Fruit fly (Drosophila melanogaster) whole organism, embryonic: ENCODE data around the gene unk.

Experiments used
- B-H2 ChIP-seq: fragments of 200-800 bp; sonication (Bioruptor generic); optimal IDR thresholded peaks from 2 replicates; lab custom pipeline; 2018; ENCODE audit warnings: missing biosample characterization, mild to moderate bottlenecking, missing genetic modification characterization
- CG10209 ChIP-seq: fragments of 200-800 bp; sonication (Bioruptor generic); optimal IDR thresholded peaks from 3 replicates; lab custom pipeline; 2017; ENCODE audit warnings: missing biosample characterization, mild to moderate bottlenecking, missing genetic modification characterization, missing genetic modification reagents
- CG1024 ChIP-seq: fragments of 200-800 bp; sonication (Bioruptor generic); IDR thresholded peaks from 2 replicates; pipeline ENCODE4 v1.3.6; 2022; ENCODE audit warnings: missing biosample characterization, missing genetic modification characterization
- CG10321 ChIP-seq: fragments of 200-800 bp; sonication (Bioruptor generic); IDR thresholded peaks from 2 replicates; pipeline ENCODE4 v1.3.6; 2022; ENCODE audit warnings: missing biosample characterization, missing genetic modification characterization
- CG10979 ChIP-seq: fragments of 200-800 bp; sonication (Bioruptor generic); optimal IDR thresholded peaks from 2 replicates; lab custom pipeline; 2018; ENCODE audit warnings: missing biosample characterization, mild to moderate bottlenecking, missing genetic modification characterization, moderate library complexity
- CG11560 ChIP-seq: fragments of 200-800 bp; sonication (Bioruptor generic); IDR thresholded peaks from 3 replicates; pipeline ENCODE4 v1.3.6; 2022; ENCODE audit warnings: missing biosample characterization, missing genetic modification characterization
- CG12071 ChIP-seq: fragments of 200-800 bp; sonication (Bioruptor generic); optimal IDR thresholded peaks from 3 replicates; lab custom pipeline; 2018; ENCODE audit warnings: missing biosample characterization, mild to moderate bottlenecking, missing genetic modification characterization
- CG12219 ChIP-seq: fragments of 200-800 bp; sonication (Bioruptor generic); optimal IDR thresholded peaks from 3 replicates; lab custom pipeline; 2018; ENCODE audit warnings: missing biosample characterization, mild to moderate bottlenecking, missing genetic modification characterization
- CG1233 ChIP-seq: fragments of 200-800 bp; sonication (Bioruptor generic); optimal IDR thresholded peaks from 4 replicates; lab custom pipeline; 2018; ENCODE audit warnings: missing biosample characterization, mild to moderate bottlenecking, missing genetic modification characterization
- CG14710 ChIP-seq: fragments of 200-800 bp; sonication (Bioruptor generic); optimal IDR thresholded peaks from 3 replicates; lab custom pipeline; 2019; ENCODE audit warnings: missing biosample characterization, mild to moderate bottlenecking, missing genetic modification characterization, moderate library complexity
- CG1529 ChIP-seq: fragments of 200-800 bp; sonication (Bioruptor generic); optimal IDR thresholded peaks from 3 replicates; lab custom pipeline; 2018; ENCODE audit warnings: missing biosample characterization, missing genetic modification characterization
- CG15479 ChIP-seq: fragments of 200-800 bp; sonication (Bioruptor generic); optimal IDR thresholded peaks from 3 replicates; lab custom pipeline; 2019; ENCODE audit warnings: missing biosample characterization, mild to moderate bottlenecking, missing genetic modification characterization, moderate library complexity
- CG1647 ChIP-seq: fragments of 200-800 bp; sonication (Bioruptor generic); optimal IDR thresholded peaks from 3 replicates; lab custom pipeline; 2016; ENCODE audit warnings: missing biosample characterization, missing genetic modification characterization
- CG17328 ChIP-seq: fragments of 200-800 bp; sonication (Bioruptor generic); IDR thresholded peaks from 2 replicates; pipeline ENCODE4 v1.3.6; 2022; ENCODE audit warnings: missing biosample characterization, missing genetic modification characterization
- CG17359 ChIP-seq: fragments of 200-800 bp; sonication (Bioruptor generic); optimal IDR thresholded peaks from 3 replicates; lab custom pipeline; 2018; ENCODE audit warnings: missing biosample characterization, mild to moderate bottlenecking, missing genetic modification characterization, moderate library complexity
- CG2116 ChIP-seq: fragments of 200-800 bp; sonication (Bioruptor generic); optimal IDR thresholded peaks from 3 replicates; lab custom pipeline; 2018; ENCODE audit warnings: missing biosample characterization, mild to moderate bottlenecking, missing genetic modification characterization
- CG2712 ChIP-seq: fragments of 200-800 bp; optimal IDR thresholded peaks from 3 replicates; lab custom pipeline; 2019; ENCODE audit warnings: missing biosample characterization, mild to moderate bottlenecking, missing genetic modification characterization, moderate library complexity
- CG3847 ChIP-seq: fragments of 200-800 bp; sonication (Bioruptor generic); IDR thresholded peaks from 2 replicates; pipeline ENCODE4 v1.3.6; 2022; ENCODE audit warnings: missing biosample characterization, missing genetic modification characterization
- CG4820 ChIP-seq: fragments of 200-800 bp; sonication (Bioruptor generic); optimal IDR thresholded peaks from 3 replicates; lab custom pipeline; 2016; ENCODE audit warnings: missing biosample characterization, missing genetic modification characterization
- CG5953 ChIP-seq: fragments of 200-800 bp; sonication (Bioruptor generic); IDR thresholded peaks from 2 replicates; pipeline ENCODE4 v1.3.6; 2022; ENCODE audit warnings: missing biosample characterization, missing genetic modification characterization
- CG6175 ChIP-seq: fragments of 200-800 bp; sonication (Bioruptor generic); IDR thresholded peaks from 3 replicates; pipeline ENCODE4 v1.3.6; 2022; ENCODE audit warnings: missing biosample characterization, missing genetic modification characterization
- CG6854 ChIP-seq: fragments of 200-800 bp; sonication (Bioruptor generic); optimal IDR thresholded peaks from 3 replicates; lab custom pipeline; 2017; ENCODE audit warnings: missing biosample characterization, mild to moderate bottlenecking, missing genetic modification characterization
- CG8388 ChIP-seq: fragments of 200-800 bp; sonication (Bioruptor generic); optimal IDR thresholded peaks from 2 replicates; lab custom pipeline; 2019; ENCODE audit warnings: missing biosample characterization, mild to moderate bottlenecking, missing genetic modification characterization, moderate library complexity
- CG8924 ChIP-seq: fragments of 200-800 bp; optimal IDR thresholded peaks from 3 replicates; lab custom pipeline; 2019; ENCODE audit warnings: missing biosample characterization, mild to moderate bottlenecking, missing genetic modification characterization, moderate library complexity
- CG9797 ChIP-seq: fragments of 200-800 bp; sonication (Bioruptor generic); optimal IDR thresholded peaks from 3 replicates; lab custom pipeline; 2018; ENCODE audit warnings: missing biosample characterization, mild to moderate bottlenecking, missing genetic modification characterization
- CG9817 ChIP-seq: fragments of 200-800 bp; sonication (Bioruptor generic); optimal IDR thresholded peaks from 2 replicates; lab custom pipeline; 2018; ENCODE audit warnings: missing biosample characterization, mild to moderate bottlenecking, missing genetic modification characterization, moderate library complexity
- Dp ChIP-seq: fragments of 200-800 bp; sonication (Bioruptor generic); optimal IDR thresholded peaks from 2 replicates; lab custom pipeline; 2018; ENCODE audit warnings: missing biosample characterization, mild to moderate bottlenecking, missing genetic modification characterization, moderate library complexity
- E2f2 ChIP-seq: fragments of 200-800 bp; sonication (Bioruptor generic); IDR thresholded peaks from 2 replicates; pipeline ENCODE4 v1.3.6; 2022; ENCODE audit warnings: missing biosample characterization, missing genetic modification characterization
- HLH4C ChIP-seq: fragments of 200-800 bp; sonication (Bioruptor generic); IDR thresholded peaks from 3 replicates; pipeline ENCODE4 v1.3.6; 2022; ENCODE audit warnings: missing biosample characterization, missing genetic modification characterization; ENCODE audit not compliant: partially characterized antibody
- HmgZ ChIP-seq: fragments of 200-800 bp; sonication (Bioruptor generic); optimal IDR thresholded peaks from 2 replicates; lab custom pipeline; 2018; ENCODE audit warnings: missing biosample characterization, mild to moderate bottlenecking, missing genetic modification characterization
- MESR4 ChIP-seq: fragments of 200-800 bp; sonication (Bioruptor generic); optimal IDR thresholded peaks from 2 replicates; lab custom pipeline; 2018; ENCODE audit warnings: missing biosample characterization, mild to moderate bottlenecking, missing genetic modification characterization, moderate library complexity
- Med ChIP-seq: fragments of 200-800 bp; sonication (Bioruptor generic); peaks from one replicate; lab custom pipeline; 2016; ENCODE audit warnings: missing biosample characterization, missing genetic modification characterization, mild to moderate bottlenecking, inconsistent platforms, moderate library complexity
- Nf-YA ChIP-seq: fragments of 200-800 bp; sonication (Bioruptor generic); IDR thresholded peaks from 2 replicates; pipeline ENCODE4 v1.3.6; 2022; ENCODE audit warnings: missing biosample characterization, missing genetic modification characterization
- NfI ChIP-seq: fragments of 200-800 bp; sonication (Bioruptor generic); optimal IDR thresholded peaks from 3 replicates; lab custom pipeline; 2018; ENCODE audit warnings: missing biosample characterization, mild to moderate bottlenecking, missing genetic modification characterization, moderate library complexity
- Poxn ChIP-seq: fragments of 200-800 bp; sonication (Bioruptor generic); IDR thresholded peaks from 2 replicates; pipeline ENCODE4 v1.3.6; 2022; ENCODE audit warnings: missing biosample characterization, missing genetic modification characterization
- Usf ChIP-seq: fragments of 200-800 bp; sonication (Bioruptor generic); optimal IDR thresholded peaks from 2 replicates; lab custom pipeline; 2017; ENCODE audit warnings: missing genotype, missing biosample characterization, missing genetic modification characterization
- amos ChIP-seq: fragments of 200-800 bp; sonication (Bioruptor generic); IDR thresholded peaks from 2 replicates; pipeline ENCODE4 v1.3.6; 2022; ENCODE audit warnings: missing biosample characterization, missing genetic modification characterization; ENCODE audit not compliant: partially characterized antibody
- az2 ChIP-seq: fragments of 200-800 bp; sonication (Bioruptor generic); optimal IDR thresholded peaks from 3 replicates; lab custom pipeline; 2016; ENCODE audit warnings: missing biosample characterization, missing genetic modification characterization
- btn ChIP-seq: fragments of 200-800 bp; sonication (Bioruptor generic); optimal IDR thresholded peaks from 2 replicates; lab custom pipeline; 2016; ENCODE audit warnings: missing biosample characterization, missing genetic modification characterization
- chm ChIP-seq: fragments of 200-800 bp; sonication (Bioruptor generic); IDR thresholded peaks from 2 replicates; pipeline ENCODE4 v1.3.6; 2022; ENCODE audit warnings: missing biosample characterization, missing genetic modification characterization
- eyg ChIP-seq: fragments of 200-800 bp; sonication (Bioruptor generic); optimal IDR thresholded peaks from 3 replicates; lab custom pipeline; 2016; ENCODE audit warnings: missing biosample characterization, missing genetic modification characterization
- fd64A ChIP-seq: fragments of 200-800 bp; sonication (Bioruptor generic); optimal IDR thresholded peaks from 3 replicates; lab custom pipeline; 2018; ENCODE audit warnings: missing biosample characterization, mild to moderate bottlenecking, missing genetic modification characterization
- gce ChIP-seq: fragments of 200-800 bp; sonication (Bioruptor generic); IDR thresholded peaks from 3 replicates; pipeline ENCODE4 v1.3.6; 2022; ENCODE audit warnings: missing biosample characterization, missing genetic modification characterization
- jigr1 ChIP-seq: fragments of 200-800 bp; sonication (Bioruptor generic); IDR thresholded peaks from 3 replicates; pipeline ENCODE4 v1.3.6; 2022; ENCODE audit warnings: missing biosample characterization, missing genetic modification characterization
- kay ChIP-seq: fragments of 200-800 bp; sonication (Bioruptor generic); optimal IDR thresholded peaks from 2 replicates; lab custom pipeline; 2016; ENCODE audit warnings: missing biosample characterization, missing genetic modification characterization
- klu ChIP-seq: fragments of 200-800 bp; sonication (Bioruptor generic); IDR thresholded peaks from 2 replicates; pipeline ENCODE4 v1.3.6; 2022; ENCODE audit warnings: missing biosample characterization, missing genetic modification characterization
- scrt ChIP-seq: fragments of 200-800 bp; sonication (Bioruptor generic); optimal IDR thresholded peaks from 2 replicates; lab custom pipeline; 2018; ENCODE audit warnings: missing biosample characterization, mild to moderate bottlenecking, missing genetic modification characterization, moderate library complexity
- sens ChIP-seq: fragments of 200-800 bp; sonication (Bioruptor generic); peaks from one replicate; lab custom pipeline; 2016; ENCODE audit warnings: missing biosample characterization, missing genetic modification characterization
- slbo ChIP-seq: fragments of 200-800 bp; sonication (Bioruptor generic); IDR thresholded peaks from 2 replicates; pipeline ENCODE4 v1.3.6; 2022; ENCODE audit warnings: missing biosample characterization, missing genetic modification characterization
- ssp ChIP-seq: fragments of 200-800 bp; sonication (Bioruptor generic); IDR thresholded peaks from 2 replicates; pipeline ENCODE4 v1.3.6; 2022; ENCODE audit warnings: missing biosample characterization, missing genetic modification characterization
- vnd ChIP-seq: fragments of 200-800 bp; sonication (Bioruptor generic); IDR thresholded peaks from 3 replicates; pipeline ENCODE4 v1.3.6; 2022; ENCODE audit warnings: missing biosample characterization, missing genetic modification characterization; ENCODE audit not compliant: partially characterized antibody
- zen ChIP-seq: fragments of 200-800 bp; sonication (Bioruptor generic); optimal IDR thresholded peaks from 3 replicates; lab custom pipeline; 2018; ENCODE audit warnings: missing biosample characterization, mild to moderate bottlenecking, missing genetic modification characterization, moderate library complexity

The unk gene

DNA sequence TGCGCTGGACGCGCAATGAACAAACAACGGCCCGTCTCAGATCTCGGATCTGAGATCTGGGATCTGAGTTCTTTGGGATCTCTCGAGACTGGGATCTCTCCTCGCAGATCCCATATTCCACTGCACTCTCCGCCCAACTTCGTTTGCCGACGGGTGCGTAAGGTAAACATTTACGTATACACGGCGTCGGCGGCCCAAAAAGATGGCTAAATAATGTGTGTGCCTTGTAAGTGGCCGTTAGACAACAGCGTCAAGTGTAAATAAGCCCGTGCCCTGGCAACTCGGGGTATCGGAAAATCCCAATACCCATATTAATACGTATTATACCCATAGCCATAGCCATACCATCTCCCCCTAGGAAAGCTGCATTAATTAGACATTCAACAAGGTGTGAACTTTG, 23.0 kb downstream of the unk start (continued):
- no peak for TF ChIP-seq eyg (GFP tag; lab: Kevin White, UChicago)
- no peak for TF ChIP-seq CG6175 (GFP tag; lab: Robert Waterston, UW)
- TF ChIP-seq sens (GFP tag; lab: Kevin White, UChicago), result peak; percentile 65
- TF ChIP-seq CG1647 (GFP tag; lab: Kevin White, UChicago), result no peak
- TF ChIP-seq ssp (GFP tag; lab: Robert Waterston, UW), result no peak
- no peak for TF ChIP-seq CG10209 (GFP tag; lab: Kevin White, UChicago)
- TF ChIP-seq CG2116, result no peak
- no peak for TF ChIP-seq az2 (GFP tag; lab: Kevin White, UChicago)
- peak; percentile 16 for TF ChIP-seq CG17359
- TF ChIP-seq CG12219 (GFP tag; lab: Kevin White, UChicago), result no peak
- no peak for TF ChIP-seq CG1024 (GFP tag; lab: Robert Waterston, UW)
- TF ChIP-seq chm (GFP tag; lab: Robert Waterston, UW), result no peak
- no peak for TF ChIP-seq scrt
- TF ChIP-seq Med (GFP tag; lab: Kevin White, UChicago), result peak; percentile 54
- TF ChIP-seq fd64A (GFP tag; lab: Kevin White, UChicago), result peak; percentile 42
- TF ChIP-seq CG12071, result no peak
- TF ChIP-seq CG14710 (tag; lab: Kevin White, UChicago), result no peak
- TF ChIP-seq B-H2 (GFP tag; lab: Kevin White, UChicago), result no peak
- TF ChIP-seq Usf, result no peak
- TF ChIP-seq btn (GFP tag; lab: Kevin White, UChicago), result peak; percentile 12
- TF ChIP-seq CG2712 (tag; lab: Kevin White, UChicago), result no peak
- TF ChIP-seq HmgZ (tag; lab: Kevin White, UChicago), result no peak
- no peak for TF ChIP-seq Poxn
- no peak for TF ChIP-seq slbo (GFP tag; lab: Robert Waterston, UW)
- no peak for TF ChIP-seq CG6854 (GFP tag; lab: Kevin White, UChicago)
- TF ChIP-seq Nf-YA (GFP tag; lab: Robert Waterston, UW), result no peak
- TF ChIP-seq CG8924 (tag; lab: Kevin White, UChicago), result no peak
- TF ChIP-seq amos (GFP tag; lab: Robert Waterston, UW), result no peak
- no peak for TF ChIP-seq CG10321 (GFP tag; lab: Robert Waterston, UW)
- TF ChIP-seq CG4820 (GFP tag; lab: Kevin White, UChicago), result no peak
- TF ChIP-seq CG8388 (GFP tag; lab: Kevin White, UChicago), result no peak
- TF ChIP-seq MESR4 (GFP tag; lab: Kevin White, UChicago), result no peak
- TF ChIP-seq E2f2, result no peak
- TF ChIP-seq klu, result no peak
- no peak for TF ChIP-seq kay (GFP tag; lab: Kevin White, UChicago)
- peak; percentile 58 for TF ChIP-seq zen (tag; lab: Kevin White, UChicago)
- TF ChIP-seq CG10979 (tag; lab: Kevin White, UChicago), result no peak
- TF ChIP-seq jigr1 (GFP tag; lab: Robert Waterston, UW), result no peak
- no peak for TF ChIP-seq gce (GFP tag; lab: Robert Waterston, UW)
- TF ChIP-seq CG15479 (GFP tag; lab: Kevin White, UChicago), result no peak
- TF ChIP-seq CG1233 (GFP tag; lab: Kevin White, UChicago), result no peak
- TF ChIP-seq CG11560 (tag; lab: Robert Waterston, UW), result no peak
- no peak for TF ChIP-seq CG9817 (tag; lab: Kevin White, UChicago)
- 0 out of 2 replicates have a peak, but pooled peaks have one; percentile 7 for TF ChIP-seq CG5953
- TF ChIP-seq vnd (GFP tag; lab: Robert Waterston, UW), result no peak
- no peak for TF ChIP-seq CG17328 (GFP tag; lab: Robert Waterston, UW)
- TF ChIP-seq CG9797, result no peak
- TF ChIP-seq CG3847 (GFP tag; lab: Robert Waterston, UW), result no peak
- no peak for TF ChIP-seq NfI (GFP tag; lab: Kevin White, UChicago)
- no peak for TF ChIP-seq CG1529
- TF ChIP-seq Dp (GFP tag; lab: Kevin White, UChicago), result no peak
- no peak for TF ChIP-seq HLH4C (GFP tag; lab: Robert Waterston, UW)
